Worm (Caenorhabditis elegans): ENCODE measurements around the gene K08D8.10.

DNA sequence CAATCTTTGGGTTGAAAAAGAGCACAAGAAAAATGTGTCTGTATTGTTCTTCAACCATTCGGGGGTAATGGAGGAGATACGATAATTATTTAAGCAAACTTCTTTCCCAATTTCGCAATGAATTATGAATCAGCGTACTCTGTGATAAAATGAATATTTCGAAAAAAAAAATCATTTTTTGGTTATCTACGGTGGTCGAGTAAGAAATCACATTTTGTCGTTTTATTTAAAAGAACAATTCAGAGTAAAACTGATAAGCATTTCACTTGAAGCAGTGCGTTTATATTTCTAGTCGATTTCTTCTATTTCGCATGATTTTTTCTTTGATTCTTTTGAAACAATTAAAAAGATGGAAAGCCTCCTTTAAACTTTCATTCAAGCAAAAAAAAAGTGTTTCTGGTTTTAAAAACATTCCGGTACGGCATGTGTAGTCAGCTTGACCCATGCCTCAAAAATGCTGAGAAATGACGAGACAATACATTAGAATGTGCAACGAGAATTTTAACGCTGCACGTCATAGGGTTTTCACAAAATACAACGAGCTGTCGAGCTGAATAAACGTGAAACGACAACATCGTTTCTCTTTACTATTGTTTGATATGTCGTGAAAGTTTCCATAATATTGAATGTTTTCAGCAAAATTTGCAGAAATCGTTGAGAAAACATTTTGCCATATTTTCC, 2.2 kb downstream of the K08D8.10 start, which contains the start of gene K08D8.2:
- TF ChIP-seq ztf-11 (tag; optimal IDR thresholded peaks at IDR 0.05) (no peak), lin-13 (tag; optimal IDR thresholded peaks at IDR 0.05) (no peak), nhr-237 (tag; optimal IDR thresholded peaks at IDR 0.05) (no peak), nhr-76 (tag; optimal IDR thresholded peaks at IDR 0.05) (no peak), snpc-4 (tag; optimal IDR thresholded peaks at IDR 0.05) (no peak), mep-1 (tag; optimal IDR thresholded peaks at IDR 0.05) (no peak), unc-39 (tag; optimal IDR thresholded peaks at IDR 0.05) (no peak), lsy-2 (tag; optimal IDR thresholded peaks at IDR 0.05) (no peak), elt-1 (tag; optimal IDR thresholded peaks at IDR 0.05; ENCODE audit: borderline replicate concordance, insufficient read depth) (no peak), nhr-2 (tag; optimal IDR thresholded peaks at IDR 0.05) (no peak), bed-3 (GFP tag; optimal IDR thresholded peaks at IDR 0.05) (no peak), unc-62 (GFP tag; optimal IDR thresholded peaks at IDR 0.05) (no peak), pha-4 (tag; optimal IDR thresholded peaks at IDR 0.05) (no peak), nhr-28 (tag; optimal IDR thresholded peaks at IDR 0.05) (no peak)
